Fruit fly (Drosophila melanogaster): ENCODE measurements around the gene CG2129.

dm6 chrX:8177030-8177349, 31.4 kb downstream of the CG2129 start, which contains the start of gene slpr:
- TF ChIP-seq CG9948 (tag; optimal IDR thresholded peaks at IDR 0.05) (no peak), CG12605 (GFP tag; IDR thresholded peaks at IDR 0.05) (no peak), CG14655 (GFP tag; optimal IDR thresholded peaks at IDR 0.05) (no peak), EcR (GFP tag; optimal IDR thresholded peaks at IDR 0.05) (no peak), CG32121 (GFP tag; IDR thresholded peaks at IDR 0.05) (no peak)

Data from whole organism, pupa.